Worm (Caenorhabditis elegans) whole organism, L2 larva: ENCODE data around the gene T05H10.1.

Experiments used
- F13H6.1 ChIP-seq: sonication (generic microtip); optimal IDR thresholded peaks from 2 replicates; lab custom pipeline; 2016; ENCODE audit warnings: missing genetic modification characterization, missing compliant biosample characterization
- R02D3.7 ChIP-seq: fragments of 150-350 bp; optimal IDR thresholded peaks from 2 replicates; lab custom pipeline; 2014; ENCODE audit warnings: missing biosample characterization, missing genetic modification characterization
- ZK546.5 ChIP-seq: sonication (generic microtip); optimal IDR thresholded peaks from 2 replicates; lab custom pipeline; 2017; ENCODE audit warnings: missing biosample characterization, missing genetic modification characterization
- alr-1 ChIP-seq: fragments of 150-350 bp; optimal IDR thresholded peaks from 2 replicates; lab custom pipeline; 2014; ENCODE audit warnings: missing biosample characterization, missing genetic modification characterization
- aly-2 ChIP-seq: fragments of 150-350 bp; optimal IDR thresholded peaks from 2 replicates; lab custom pipeline; 2014; ENCODE audit warnings: missing biosample characterization, missing genetic modification characterization
- blmp-1 ChIP-seq: sonication (generic microtip); optimal IDR thresholded peaks from 2 replicates; lab custom pipeline; 2017; ENCODE audit warnings: missing genetic modification characterization, mild to moderate bottlenecking, missing compliant biosample characterization, antibody characterized with exemption, moderate library complexity; ENCODE audit not compliant: insufficient read depth
- ceh-82 ChIP-seq: fragments of 150-350 bp; optimal IDR thresholded peaks from 2 replicates; lab custom pipeline; 2014; ENCODE audit warnings: missing biosample characterization, missing genetic modification characterization
- dmd-4 ChIP-seq: sonication (generic microtip); optimal IDR thresholded peaks from 2 replicates; lab custom pipeline; 2017; ENCODE audit warnings: missing biosample characterization, missing genetic modification characterization
- elt-1 ChIP-seq: fragments of 150-350 bp; optimal IDR thresholded peaks from 2 replicates; lab custom pipeline; 2014; ENCODE audit warnings: missing biosample characterization, missing genetic modification characterization
- fos-1 ChIP-seq: fragments of 150-350 bp; optimal IDR thresholded peaks from 2 replicates; lab custom pipeline; 2014; ENCODE audit warnings: missing biosample characterization, missing genetic modification characterization
- gmeb-1 ChIP-seq: fragments of 150-350 bp; optimal IDR thresholded peaks from 2 replicates; lab custom pipeline; 2014; ENCODE audit warnings: missing biosample characterization, missing genetic modification characterization
- lin-13 ChIP-seq: fragments of 150-350 bp; optimal IDR thresholded peaks from 2 replicates; lab custom pipeline; 2014; ENCODE audit warnings: missing biosample characterization, missing genetic modification reagents, missing genetic modification characterization
- lsy-2 ChIP-seq, 2 experiments: fragments of 150-350 bp in 1 of 2; sonication (generic microtip) in 1 of 2; optimal IDR thresholded peaks; 2 replicates each; lab custom pipeline; 2014 to 2017; ENCODE audit warnings: missing biosample characterization in 2 of 2, missing genetic modification characterization in 2 of 2
- mab-5 ChIP-seq: fragments of 150-350 bp; optimal IDR thresholded peaks from 2 replicates; lab custom pipeline; 2014; ENCODE audit warnings: missing biosample characterization, missing genetic modification characterization
- nhr-10 ChIP-seq: sonication (generic microtip); optimal IDR thresholded peaks from 2 replicates; lab custom pipeline; 2017; ENCODE audit warnings: missing biosample characterization, missing genetic modification characterization
- nhr-12 ChIP-seq: fragments of 150-350 bp; optimal IDR thresholded peaks from 2 replicates; lab custom pipeline; 2014; ENCODE audit warnings: missing biosample characterization, missing genetic modification characterization
- nhr-129 ChIP-seq: fragments of 150-350 bp; optimal IDR thresholded peaks from 2 replicates; lab custom pipeline; 2014; ENCODE audit warnings: missing biosample characterization, missing genetic modification characterization
- nhr-21 ChIP-seq: fragments of 150-350 bp; optimal IDR thresholded peaks from 2 replicates; lab custom pipeline; 2014; ENCODE audit warnings: missing biosample characterization, missing genetic modification characterization
- nhr-23 ChIP-seq: fragments of 150-350 bp; optimal IDR thresholded peaks from 2 replicates; lab custom pipeline; 2014; ENCODE audit warnings: missing biosample characterization, missing genetic modification reagents, missing genetic modification characterization
- nhr-237 ChIP-seq: fragments of 150-350 bp; optimal IDR thresholded peaks from 2 replicates; lab custom pipeline; 2014; ENCODE audit warnings: missing biosample characterization, missing genetic modification characterization
- nhr-25 ChIP-seq: fragments of 150-350 bp; sonication (generic microtip); optimal IDR thresholded peaks from 3 replicates; lab custom pipeline; 2014; ENCODE audit warnings: missing biosample characterization, missing genetic modification characterization
- nhr-6 ChIP-seq: fragments of 150-350 bp; optimal IDR thresholded peaks from 2 replicates; lab custom pipeline; 2014; ENCODE audit warnings: missing biosample characterization, missing genetic modification characterization
- nhr-77 ChIP-seq: fragments of 150-350 bp; optimal IDR thresholded peaks from 2 replicates; lab custom pipeline; 2014; ENCODE audit warnings: missing biosample characterization, missing genetic modification characterization
- peb-1 ChIP-seq: fragments of 150-350 bp; optimal IDR thresholded peaks from 2 replicates; lab custom pipeline; 2014; ENCODE audit warnings: missing biosample characterization, missing genetic modification characterization
- sem-4 ChIP-seq: fragments of 150-350 bp; optimal IDR thresholded peaks from 2 replicates; lab custom pipeline; 2014; ENCODE audit warnings: missing biosample characterization, missing genetic modification reagents, missing genetic modification characterization
- sma-3 ChIP-seq: sonication (generic microtip); optimal IDR thresholded peaks from 2 replicates; lab custom pipeline; 2016; ENCODE audit warnings: missing genetic modification reagents, missing genetic modification characterization, missing compliant biosample characterization
- sma-9 ChIP-seq, 2 experiments: fragments of 150-350 bp in 1 of 2; sonication (generic microtip) in 1 of 2; optimal IDR thresholded peaks; 2 replicates each; lab custom pipeline; 2014 to 2016; ENCODE audit warnings: missing genetic modification characterization in 2 of 2, mild to moderate bottlenecking in 1 of 2, missing biosample characterization in 1 of 2, missing compliant biosample characterization in 1 of 2, missing genetic modification reagents in 1 of 2, moderate library complexity in 1 of 2
- snpc-4 ChIP-seq: fragments of 150-350 bp; optimal IDR thresholded peaks from 2 replicates; lab custom pipeline; 2014; ENCODE audit warnings: missing biosample characterization, missing genetic modification characterization
- unc-55 ChIP-seq: fragments of 150-350 bp; sonication (generic microtip); optimal IDR thresholded peaks from 3 replicates; lab custom pipeline; 2014; ENCODE audit warnings: missing biosample characterization, missing genetic modification reagents, missing genetic modification characterization
- zag-1 ChIP-seq: fragments of 150-350 bp; optimal IDR thresholded peaks from 2 replicates; lab custom pipeline; 2014; ENCODE audit warnings: missing biosample characterization, missing genetic modification characterization
- ztf-1 ChIP-seq: fragments of 200-800 bp; sonication (Bioruptor generic); conservative IDR thresholded peaks from 2 replicates; pipeline ENCODE4 v1.3.6; 2022; ENCODE audit warnings: missing genetic modification characterization, missing compliant biosample characterization
- ztf-11 ChIP-seq: sonication (generic microtip); optimal IDR thresholded peaks from 2 replicates; lab custom pipeline; 2017; ENCODE audit warnings: missing biosample characterization, missing genetic modification characterization

The T05H10.1 gene

ce11 chrII:8042289-8042688 lies at the start of gene T05H10.1:
Gene T05H10.1 (plus strand): TSS chrII:8042589.
- TF ChIP-seq peb-1 (no peak), elt-1 (tag; lab: Kevin White, UChicago) (no peak), dmd-4 (tag; lab: Kevin White, UChicago) (no peak), nhr-25 (no peak), aly-2 (tag; lab: Kevin White, UChicago) (no peak), zag-1 (tag; lab: Kevin White, UChicago) (no peak), nhr-21 (tag; lab: Kevin White, UChicago) (no peak), nhr-12 (tag; lab: Kevin White, UChicago) (no peak), nhr-23 (tag; lab: Kevin White, UChicago) (no peak), gmeb-1 (tag; lab: Kevin White, UChicago) (no peak), sma-3 (GFP tag; lab: Kevin White, UChicago) (no peak), R02D3.7 (tag; lab: Kevin White, UChicago) (no peak), alr-1 (tag; lab: Kevin White, UChicago) (no peak), lin-13 (GFP tag; lab: Kevin White, UChicago) (no peak), lsy-2 (tag; optimal IDR thresholded peaks at IDR 0.05; lab: Kevin White, UChicago) (no peak), sma-9 (GFP tag; optimal IDR thresholded peaks at IDR 0.05; lab: Kevin White, UChicago) (no peak), sma-9 (tag; optimal IDR thresholded peaks at IDR 0.05; lab: Kevin White, UChicago) (no peak)

ce11 chrII:8001428-8001827 lies 41.0 kb upstream of the T05H10.1 start:
- peak; percentile 64 for TF ChIP-seq fos-1 (tag; lab: Kevin White, UChicago)
- TF ChIP-seq nhr-25: no peak
- TF ChIP-seq sma-9 (GFP tag; optimal IDR thresholded peaks at IDR 0.05; lab: Kevin White, UChicago): peak; percentile 61
- no peak for TF ChIP-seq sma-9 (tag; optimal IDR thresholded peaks at IDR 0.05; lab: Kevin White, UChicago)
- no peak for TF ChIP-seq nhr-77 (tag; lab: Kevin White, UChicago)

- TF ChIP-seq nhr-21 (tag; lab: Kevin White, UChicago) (no peak), alr-1 (tag; lab: Kevin White, UChicago) (no peak), dmd-4 (tag; lab: Kevin White, UChicago) (no peak), unc-55 (no peak), ceh-82 (tag; lab: Kevin White, UChicago) (no peak), nhr-23 (tag; lab: Kevin White, UChicago) (no peak), mab-5 (tag; lab: Kevin White, UChicago) (no peak), fos-1 (tag; lab: Kevin White, UChicago) (no peak), nhr-10 (tag; lab: Kevin White, UChicago) (no peak), zag-1 (tag; lab: Kevin White, UChicago) (no peak)
Measured at ce11 chrII:8004157-8004556, 38.2 kb upstream of the T05H10.1 start, which contains the start of gene pgp-11. Gene pgp-11 (minus strand): TSS chrII:8004257.

ce11 chrII:8004752-8005151 lies 37.6 kb upstream of the T05H10.1 start:
- no peak for TF ChIP-seq sem-4 (tag; lab: Kevin White, UChicago)
- TF ChIP-seq fos-1 (tag; lab: Kevin White, UChicago): peak; percentile 57

- TF ChIP-seq nhr-6 (tag; lab: Kevin White, UChicago) (no peak), nhr-129 (tag; lab: Kevin White, UChicago) (no peak), elt-1 (tag; lab: Kevin White, UChicago) (no peak), fos-1 (tag; lab: Kevin White, UChicago) (peak; percentile 17), blmp-1 (tag; lab: Kevin White, UChicago) (no peak), ZK546.5 (tag; lab: Kevin White, UChicago) (no peak), F13H6.1 (no peak), ztf-11 (no peak), aly-2 (tag; lab: Kevin White, UChicago) (no peak), snpc-4 (no peak), unc-55 (no peak), sma-9 (GFP tag; optimal IDR thresholded peaks at IDR 0.05; lab: Kevin White, UChicago) (peak; percentile 54), sma-9 (tag; optimal IDR thresholded peaks at IDR 0.05; lab: Kevin White, UChicago) (no peak), ztf-1 (GFP tag; lab: Robert Waterston, UW) (no peak), peb-1 (no peak), sma-3 (GFP tag; lab: Kevin White, UChicago) (no peak)
Measured at ce11 chrII:8006962-8007361, 35.4 kb upstream of the T05H10.1 start.

ce11 chrII:8008334-8008733 lies 34.1 kb upstream of the T05H10.1 start, which contains the start of gene glna-2:
Gene glna-2 (plus strand): TSS chrII:8008634.
- TF ChIP-seq dmd-4 (tag; lab: Kevin White, UChicago): no peak
- TF ChIP-seq nhr-237 (tag; lab: Kevin White, UChicago): no peak
- TF ChIP-seq, all 48 proteins: peak for 0
